Fruit fly (Drosophila melanogaster) whole organism, larva: ENCODE results near the gene CG34132.

Source experiments
- noc ChIP-seq: fragments of 200-800 bp; sonication (Bioruptor generic); optimal IDR thresholded peaks from 3 replicates; lab custom pipeline; 2019; ENCODE audit warnings: missing biosample characterization, mild to moderate bottlenecking, missing genetic modification characterization, moderate library complexity

The CG34132 gene

DNA sequence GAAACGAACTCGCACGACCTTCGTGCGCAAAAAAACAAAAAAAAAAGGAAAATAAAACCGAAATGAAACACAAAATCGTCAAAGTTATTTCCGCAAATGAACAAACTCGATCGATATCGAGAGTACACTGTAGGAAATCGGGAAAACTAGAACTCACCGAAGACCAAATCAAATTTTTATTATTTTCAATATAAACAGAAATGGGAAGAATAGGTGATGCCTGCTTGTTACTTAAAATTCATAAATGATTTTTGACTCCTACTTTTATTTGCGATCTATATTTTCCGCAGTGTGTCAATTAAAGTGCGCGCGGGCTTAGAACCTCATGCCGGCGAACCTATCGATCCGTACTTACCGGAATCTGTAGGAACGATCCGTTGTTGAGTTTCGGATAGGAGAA, 9.6 kb upstream of the CG34132 start:
- TF ChIP-seq noc (tag; lab: Kevin White, UChicago) = peak; percentile 33

DNA sequence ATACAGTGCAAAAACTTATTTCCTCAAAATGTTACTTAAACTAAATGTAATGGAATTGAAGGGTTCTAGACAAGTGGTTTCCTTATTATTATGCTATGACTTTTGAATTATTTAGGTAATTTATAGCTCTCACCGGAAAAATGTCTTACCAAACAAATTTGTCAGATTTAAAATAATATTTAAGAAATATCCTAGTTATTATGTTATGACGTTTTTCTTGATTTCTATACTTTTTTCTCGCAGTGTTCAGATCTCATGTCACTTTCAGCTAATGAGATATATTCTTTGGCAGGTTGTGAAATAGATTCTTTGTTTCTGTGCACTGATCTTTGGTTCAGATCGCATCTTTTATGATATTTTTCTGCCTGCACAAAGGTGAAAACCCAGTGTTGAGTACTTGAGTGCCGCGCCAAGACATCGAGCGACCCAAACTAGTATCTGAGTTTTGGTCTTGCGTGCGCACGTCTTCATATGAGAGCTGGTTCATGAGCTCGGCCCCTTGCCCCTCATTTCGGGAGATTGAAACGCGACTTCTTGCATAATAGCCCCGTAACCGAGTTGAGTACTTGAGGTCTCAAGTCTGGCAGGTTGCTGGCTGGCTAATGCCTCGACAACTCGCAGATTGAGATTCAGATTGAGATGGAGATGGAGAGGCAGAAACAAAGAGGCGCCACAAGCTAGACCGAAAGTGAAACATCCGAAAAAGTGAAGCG, 8.6 kb upstream of the CG34132 start:
- TF ChIP-seq noc (tag; lab: Kevin White, UChicago) = no peak

DNA sequence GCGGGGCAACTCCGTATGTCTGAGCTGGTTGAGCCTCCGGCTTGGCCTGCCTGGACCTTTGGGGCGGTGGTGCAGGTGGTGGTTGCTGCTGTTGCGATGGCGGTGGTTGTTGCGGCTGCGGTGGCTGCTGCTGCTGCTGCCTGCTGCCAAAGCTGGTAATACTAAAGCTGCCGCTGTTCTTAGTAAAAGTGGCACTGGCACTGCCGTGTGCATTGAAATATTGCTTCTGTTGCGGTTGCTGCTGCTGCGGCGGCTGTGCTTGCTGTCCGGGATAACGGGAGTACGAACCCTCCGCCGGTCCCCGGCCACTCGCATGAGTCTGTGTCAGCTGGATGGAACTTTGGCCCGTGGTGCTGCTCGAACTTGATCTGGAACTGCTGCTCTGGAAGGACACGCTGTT, 6.9 kb upstream of the CG34132 start:
- no peak for TF ChIP-seq noc (tag; lab: Kevin White, UChicago)

DNA sequence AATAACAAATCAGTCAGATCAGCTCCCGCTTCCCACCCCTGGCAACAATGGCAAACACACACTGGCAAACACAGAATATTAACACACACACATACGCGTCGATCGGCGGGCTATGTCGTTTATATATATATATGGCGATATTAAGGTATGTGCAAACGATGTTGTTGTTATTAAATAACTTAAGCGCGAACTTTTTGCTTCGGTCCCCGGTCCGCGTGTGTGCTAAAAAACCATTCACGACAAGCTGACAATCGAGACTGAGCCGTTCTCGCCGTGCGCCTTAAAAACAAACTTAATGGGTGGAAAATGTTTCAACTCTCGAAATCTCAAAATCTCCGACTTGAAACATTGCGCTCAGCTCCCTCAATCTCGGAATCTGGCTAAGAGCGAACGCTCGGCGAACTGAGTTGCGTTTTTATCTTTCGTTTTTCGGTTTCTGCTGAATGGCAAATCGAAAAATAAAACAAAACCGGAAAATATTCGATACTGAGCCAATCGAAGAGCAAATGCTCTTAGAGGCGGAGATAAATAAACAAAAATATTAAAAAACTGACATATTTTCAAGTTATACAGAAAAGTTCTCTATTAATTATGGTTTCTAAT, 5.9 kb upstream of the CG34132 start, which contains the start of gene spz3:
TSS of gene spz3 (minus strand) at position 261 of the 603 bp plus-strand sequence.
- TF ChIP-seq noc (tag; lab: Kevin White, UChicago) = no peak

DNA sequence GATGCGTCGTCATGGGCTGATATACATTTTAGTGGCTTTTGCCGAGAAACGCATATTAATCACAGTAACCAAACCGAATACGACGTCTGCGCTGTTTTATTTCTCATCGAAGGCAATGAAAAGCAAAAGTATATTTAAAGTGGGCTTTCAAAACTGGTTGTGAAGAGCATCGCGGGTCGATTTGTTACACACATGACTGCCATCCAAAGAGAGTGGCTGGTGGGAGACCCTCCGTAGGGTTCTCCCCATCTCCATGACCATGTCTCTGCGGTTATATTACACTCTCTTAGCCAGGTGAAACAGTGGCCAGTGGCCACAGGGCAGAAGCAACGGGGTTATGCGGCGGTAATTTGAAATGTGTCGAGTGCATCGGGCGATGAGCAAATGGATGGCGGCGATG, 4.8 kb upstream of the CG34132 start:
- TF ChIP-seq noc (tag; lab: Kevin White, UChicago) = no peak

DNA sequence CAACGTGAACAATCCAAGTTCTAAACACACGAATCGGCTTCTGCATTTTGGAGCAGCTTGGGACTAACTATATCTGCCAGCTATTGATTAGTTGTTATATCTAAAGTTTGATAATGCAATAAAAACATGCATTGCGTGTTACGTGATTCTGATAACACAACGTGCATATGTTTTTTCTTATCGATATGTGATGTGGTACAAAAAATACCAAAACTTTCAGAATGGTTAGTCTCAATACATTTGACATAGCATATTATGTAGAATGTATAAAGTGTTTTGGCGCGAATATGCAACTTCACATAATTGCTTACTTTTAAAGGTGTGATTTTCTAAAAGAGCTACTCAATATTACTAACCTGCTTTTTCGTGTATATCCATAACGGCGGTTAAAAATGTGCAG, 649 bp downstream of the CG34132 start:
- TF ChIP-seq noc (tag; lab: Kevin White, UChicago) = no peak

DNA sequence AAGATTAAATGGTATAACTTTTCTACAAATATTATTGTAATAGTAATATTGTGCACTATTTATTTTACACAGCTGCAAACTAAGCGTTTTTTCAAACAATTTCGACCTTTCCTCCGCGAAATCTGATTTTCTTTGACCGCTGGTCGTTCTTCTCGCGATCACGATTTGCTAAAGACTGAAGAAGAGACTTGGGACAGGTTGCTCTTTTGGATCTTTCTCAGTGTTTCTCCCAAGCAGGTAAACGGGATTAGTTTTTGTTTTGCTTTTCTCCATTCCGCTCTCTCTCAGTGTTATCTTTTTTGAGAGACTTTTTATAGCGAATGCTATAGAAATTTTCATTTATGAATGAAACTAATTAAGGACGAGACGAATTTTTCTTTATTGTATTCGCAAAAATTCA, 2.0 kb downstream of the CG34132 start, which contains the start of gene CG7102:
TSS of gene CG7102 (minus strand) at position 181 of the 400 bp plus-strand sequence.
- no peak for TF ChIP-seq noc (tag; lab: Kevin White, UChicago)

DNA sequence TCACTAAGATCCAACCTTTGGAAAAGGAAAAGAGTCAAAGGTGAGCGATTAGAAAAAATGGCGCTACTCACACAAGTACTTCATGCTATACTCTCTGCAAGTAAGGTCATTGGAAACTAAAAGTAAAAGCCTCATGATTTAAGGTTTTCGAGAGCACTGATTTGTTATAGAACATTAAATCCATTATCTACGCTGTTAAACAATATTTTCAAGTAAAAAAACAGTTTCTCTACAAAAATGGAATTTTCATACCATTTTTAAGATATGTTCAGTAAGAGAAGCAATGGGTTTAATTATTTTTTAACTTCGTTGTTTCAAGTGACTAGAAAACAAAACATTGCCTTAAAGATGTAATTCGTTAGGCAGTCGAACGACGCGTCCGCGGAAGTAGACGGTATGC, 3.7 kb downstream of the CG34132 start, which contains the start of gene Spn28Da:
TSS of gene Spn28Da (minus strand) at position 101 of the 400 bp plus-strand sequence.
- TF ChIP-seq noc (tag; lab: Kevin White, UChicago) = no peak

DNA sequence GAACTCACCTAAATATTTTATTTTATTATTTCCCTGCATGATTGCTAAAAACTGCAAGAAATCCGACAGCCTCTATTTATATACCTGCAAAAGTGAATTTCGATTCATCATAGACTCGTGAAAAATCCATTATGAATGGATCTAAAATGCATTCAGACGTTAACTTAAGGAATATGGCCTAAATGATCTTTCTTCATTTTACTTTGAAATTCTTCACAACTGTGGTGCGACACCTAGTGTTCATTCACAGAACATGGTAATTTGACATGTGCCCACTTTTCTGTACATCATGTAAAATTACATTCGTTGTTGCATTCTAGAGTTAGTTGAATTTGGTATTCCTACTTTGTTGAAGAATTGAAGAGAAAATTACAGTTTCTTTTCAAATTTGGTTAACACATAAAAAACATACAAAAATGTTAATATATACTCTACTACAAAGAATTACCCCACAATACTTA, 5.4 kb downstream of the CG34132 start, which contains the start of gene Spn28Db:
TSS of gene Spn28Db (minus strand) at position 51 of the 461 bp plus-strand sequence.
- no peak for TF ChIP-seq noc (tag; lab: Kevin White, UChicago)

DNA sequence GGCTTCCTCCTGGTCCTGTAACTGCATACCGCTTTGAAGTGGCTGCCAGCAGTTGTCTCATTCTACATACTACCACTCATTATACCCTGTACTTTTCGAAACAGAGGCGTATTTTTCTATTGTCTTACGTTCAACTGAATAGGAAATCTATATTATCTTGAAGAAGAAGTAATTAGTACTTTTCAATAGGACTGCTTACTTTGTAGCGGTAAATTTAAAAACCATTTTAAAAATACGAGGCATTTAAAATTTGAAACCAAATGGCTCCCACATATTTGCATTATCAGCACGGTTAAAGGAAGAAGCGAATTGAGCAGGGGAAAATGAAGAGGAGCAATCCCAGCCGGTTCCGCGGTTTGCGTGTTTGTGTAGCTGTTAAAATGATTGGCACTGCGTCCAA, 11.9 kb downstream of the CG34132 start:
- no peak for TF ChIP-seq noc (tag; lab: Kevin White, UChicago)

DNA sequence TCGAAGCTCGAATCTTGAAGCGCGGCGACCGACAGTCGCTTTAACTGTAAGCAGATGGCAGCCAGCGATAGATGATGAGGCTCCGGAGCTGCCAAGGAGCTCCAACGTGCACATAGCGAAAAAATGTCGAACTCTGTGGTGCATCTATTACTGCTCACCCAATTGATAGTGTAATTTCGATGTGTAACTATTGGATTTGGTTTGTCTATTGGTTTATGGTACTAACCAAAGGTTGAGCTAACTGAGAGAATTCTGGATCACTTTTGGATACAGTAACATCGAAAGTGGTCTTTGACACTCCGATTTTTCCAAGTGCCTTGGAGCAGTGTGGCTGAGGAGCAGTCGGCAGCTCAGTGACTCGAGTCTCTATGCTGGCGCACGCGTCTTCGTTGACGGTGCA, 13.3 kb downstream of the CG34132 start:
- TF ChIP-seq noc (tag; lab: Kevin White, UChicago) = no peak

DNA sequence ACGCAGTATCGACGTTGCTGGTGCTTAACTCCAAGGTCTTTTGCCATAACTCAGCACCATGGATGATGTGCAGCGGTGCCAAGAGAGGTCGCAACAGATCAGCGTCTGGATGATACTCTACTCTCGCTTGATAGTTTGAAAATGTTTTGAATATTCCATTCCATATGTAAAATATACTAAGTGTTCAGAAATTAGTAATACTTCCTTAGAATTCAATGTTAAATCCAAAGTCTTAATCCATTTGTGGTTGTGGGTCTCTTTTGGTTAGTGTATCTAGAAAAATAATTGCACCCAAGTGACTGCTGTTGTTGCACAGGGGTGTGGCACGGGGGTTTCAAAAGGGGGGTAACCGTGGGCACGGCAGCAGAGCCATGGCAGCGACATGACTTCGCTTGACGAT, 13.8 kb downstream of the CG34132 start:
- TF ChIP-seq noc (tag; lab: Kevin White, UChicago) = no peak

DNA sequence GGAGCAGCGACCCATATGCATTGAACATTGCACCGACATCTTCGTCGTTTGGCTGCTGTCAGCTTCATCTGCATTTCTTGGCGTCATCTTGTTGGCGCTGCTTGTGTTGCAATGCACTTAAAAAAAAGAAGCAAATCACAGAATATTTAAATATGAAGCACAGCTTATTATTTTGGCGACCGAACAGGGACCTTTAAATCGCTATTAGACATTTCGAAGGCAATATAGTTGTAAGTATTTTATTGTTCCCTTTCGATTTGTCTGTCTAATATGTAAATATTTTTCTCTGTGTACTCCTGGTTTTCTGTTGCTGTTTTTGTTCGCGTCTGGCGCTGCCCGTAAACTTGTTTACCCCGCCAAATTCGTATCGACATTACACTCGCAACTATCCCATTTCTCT, 14.6 kb downstream of the CG34132 start:
- TF ChIP-seq noc (tag; lab: Kevin White, UChicago) = no peak

DNA sequence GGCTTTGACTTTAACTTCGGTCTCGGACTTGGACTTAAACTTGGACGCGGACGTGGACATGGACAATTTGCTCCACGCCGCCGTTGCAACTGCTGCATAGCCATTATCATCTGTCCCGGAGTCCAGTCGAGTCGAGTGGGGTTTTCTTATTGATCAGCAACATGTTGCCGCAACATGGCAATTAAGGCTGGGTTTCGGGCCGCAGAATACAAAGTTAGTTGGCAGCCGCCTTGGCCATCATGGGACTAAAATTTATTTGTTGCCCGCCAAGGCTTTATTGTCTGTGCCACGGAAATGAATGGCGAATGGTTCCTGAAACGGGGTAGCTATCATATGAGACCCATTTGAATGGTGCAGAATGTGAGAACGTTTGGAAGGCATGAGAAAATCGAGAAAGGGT, 16.5 kb downstream of the CG34132 start:
- no peak for TF ChIP-seq noc (tag; lab: Kevin White, UChicago)

DNA sequence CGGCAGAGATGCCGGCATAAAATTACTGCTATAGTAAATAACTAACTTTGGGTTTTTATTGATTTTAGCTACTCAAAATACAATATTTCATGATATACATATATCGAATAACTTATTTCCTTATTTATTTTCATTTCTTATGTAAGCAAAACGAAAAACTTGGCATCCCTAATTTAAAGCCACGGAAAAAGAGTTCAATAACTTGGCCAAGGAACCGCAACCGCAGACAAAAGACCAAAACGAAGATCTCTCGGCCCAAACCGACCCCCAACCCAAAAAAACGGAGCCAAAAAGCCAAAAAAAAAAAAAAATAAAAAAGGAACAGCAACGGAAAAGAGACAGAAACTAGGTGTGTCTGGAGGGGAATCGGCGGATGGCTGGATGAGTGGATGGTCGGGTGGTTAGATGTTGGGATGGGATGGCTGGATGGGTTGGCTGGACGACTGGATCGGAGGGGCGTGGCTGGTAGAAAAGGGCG, 24.1 kb downstream of the CG34132 start:
- no peak for TF ChIP-seq noc (tag; lab: Kevin White, UChicago)

DNA sequence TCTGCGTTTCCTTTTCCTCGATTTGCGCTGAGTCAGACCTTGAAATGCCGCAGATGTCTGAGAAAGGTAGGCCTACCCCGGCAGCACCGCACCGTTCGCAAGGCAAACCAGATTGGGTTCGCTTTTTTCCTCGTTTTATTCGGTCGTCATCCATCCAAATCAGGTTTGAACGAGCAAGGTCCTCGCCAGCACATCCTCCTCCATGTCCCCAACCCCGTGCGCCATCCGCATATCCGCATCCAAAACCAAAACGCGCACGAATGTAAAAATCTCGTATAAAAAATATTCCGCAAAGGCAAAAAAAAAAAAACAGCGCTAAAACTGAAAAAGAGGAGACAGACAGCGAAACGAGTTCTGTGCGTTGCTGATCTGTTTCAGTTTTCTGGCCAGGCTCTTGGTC, 24.6 kb downstream of the CG34132 start:
- no peak for TF ChIP-seq noc (tag; lab: Kevin White, UChicago)
